Fruit fly (Drosophila melanogaster): Measurements from ENCODE around the gene Upf1.

- no peak for TF ChIP-seq Ets98B (GFP tag; IDR thresholded peaks at IDR 0.05)
- TF ChIP-seq CG8301 (tag; optimal IDR thresholded peaks at IDR 0.05), result no peak
- TF ChIP-seq CG8159 (tag; optimal IDR thresholded peaks at IDR 0.05), result no peak
- TF ChIP-seq CG4496 (GFP tag; IDR thresholded peaks at IDR 0.05), result no peak
Measured at dm6 chrX:11905144-11905543, at the start of gene Upf1.
